Fruit fly (Drosophila melanogaster): Measurements from ENCODE around the gene Dhdds.
A peak's percentile ranks its signal among the peaks of the same experiment; 100 is the strongest.

The Dhdds gene

dm6 chrX:7946858-7947313, 13.7 kb upstream of the Dhdds start, which contains the start of gene orion:
Gene orion (minus strand): TSS chrX:7946908.
- peak; percentile 45 to 53 for TF ChIP-seq dl (GFP tag; optimal IDR thresholded peaks at IDR 0.05; ENCODE audit: insufficient read depth in 1 of 2, partially characterized antibody in 2 of 2)
- peak; percentile 2 for TF ChIP-seq br (GFP tag; optimal IDR thresholded peaks at IDR 0.05)
- TF ChIP-seq Rel (GFP tag; optimal IDR thresholded peaks at IDR 0.05), result no peak
- peak; percentile 69 for TF ChIP-seq Rel (tag; optimal IDR thresholded peaks at IDR 0.05)
- no peak for TF ChIP-seq fru (GFP tag; optimal IDR thresholded peaks at IDR 0.05)
- TF ChIP-seq Vsx2 (GFP tag; optimal IDR thresholded peaks at IDR 0.05; ENCODE audit: partially characterized antibody), result peak; percentile 94
- TF ChIP-seq woc (GFP tag; optimal IDR thresholded peaks at IDR 0.05), result no peak
- peak; percentile 58 for TF ChIP-seq psq (GFP tag; optimal IDR thresholded peaks at IDR 0.05)
- peak; percentile 60 for TF ChIP-seq jim (GFP tag; optimal IDR thresholded peaks at IDR 0.05)
- TF ChIP-seq Dif (GFP tag; optimal IDR thresholded peaks at IDR 0.05; ENCODE audit: partially characterized antibody), result peak; percentile 90
- TF ChIP-seq brk (GFP tag; optimal IDR thresholded peaks at IDR 0.05), result no peak

- TF ChIP-seq CG9705 (GFP tag; optimal IDR thresholded peaks at IDR 0.05) (peak; percentile 5), Dfd (GFP tag; optimal IDR thresholded peaks at IDR 0.05) (no peak), dmrt93B (GFP tag; optimal IDR thresholded peaks at IDR 0.05) (peak; percentile 46), Dif (GFP tag; optimal IDR thresholded peaks at IDR 0.05; ENCODE audit: partially characterized antibody) (peak; percentile 85), CG32264 (GFP tag; optimal IDR thresholded peaks at IDR 0.05) (peak; percentile 41), pan (optimal IDR thresholded peaks at IDR 0.05) (no peak), OdsH (GFP tag; optimal IDR thresholded peaks at IDR 0.05) (peak; percentile 61), Rel (GFP tag; optimal IDR thresholded peaks at IDR 0.05) (peak; percentile 50), Rel (tag; optimal IDR thresholded peaks at IDR 0.05) (peak; percentile 8), fru (GFP tag; optimal IDR thresholded peaks at IDR 0.05) (peak; percentile 71), Sp1 (GFP tag; optimal IDR thresholded peaks at IDR 0.05) (peak; percentile 54), Hr83 (GFP tag; optimal IDR thresholded peaks at IDR 0.05; ENCODE audit: poor library complexity, severe bottlenecking) (peak; percentile 45), br (GFP tag; optimal IDR thresholded peaks at IDR 0.05) (peak; percentile 60), sv (GFP tag; optimal IDR thresholded peaks at IDR 0.05) (no peak), psq (GFP tag; optimal IDR thresholded peaks at IDR 0.05) (peak; percentile 44), GATAd (GFP tag; optimal IDR thresholded peaks at IDR 0.05) (no peak), brk (GFP tag; optimal IDR thresholded peaks at IDR 0.05) (no peak), foxo (GFP tag; optimal IDR thresholded peaks at IDR 0.05) (peak; percentile 24 to 65), Hnf4 (GFP tag; optimal IDR thresholded peaks at IDR 0.05) (peak; percentile 49), Mio (GFP tag; optimal IDR thresholded peaks at IDR 0.05) (no peak), dl (GFP tag; optimal IDR thresholded peaks at IDR 0.05; ENCODE audit: insufficient read depth in 1 of 2, partially characterized antibody in 2 of 2) (peak; percentile 74 to 86), Abd-B (GFP tag; optimal IDR thresholded peaks at IDR 0.05) (no peak), rgr (GFP tag; optimal IDR thresholded peaks at IDR 0.05) (peak; percentile 77), usp (GFP tag; optimal IDR thresholded peaks at IDR 0.05) (no peak), sage (GFP tag; optimal IDR thresholded peaks at IDR 0.05) (peak; percentile 85), lola (GFP tag; optimal IDR thresholded peaks at IDR 0.05) (no peak), h (GFP tag; optimal IDR thresholded peaks at IDR 0.05) (peak; percentile 81), ey (GFP tag; optimal IDR thresholded peaks at IDR 0.05) (peak; percentile 79), HLH106 (tag; optimal IDR thresholded peaks at IDR 0.05) (peak; percentile 69), woc (GFP tag; optimal IDR thresholded peaks at IDR 0.05) (peak; percentile 46), Jra (GFP tag; optimal IDR thresholded peaks at IDR 0.05) (peak; percentile 44)
These were observed 11.9 kb upstream of the Dhdds start for dm6 chrX:7944772-7945722.

- no peak for TF ChIP-seq dmrt93B (GFP tag; optimal IDR thresholded peaks at IDR 0.05)
- no peak for TF ChIP-seq Rel (GFP tag; optimal IDR thresholded peaks at IDR 0.05)
- TF ChIP-seq Rel (tag; optimal IDR thresholded peaks at IDR 0.05), result peak; percentile 99
These were observed 11.1 kb upstream of the Dhdds start for dm6 chrX:7944151-7944713.

Measured in whole organism, wandering third instar larva.